Worm (Caenorhabditis elegans) whole organism, midembryonic: Measurements from ENCODE around the gene ipla-3.

Source experiments
- cog-1 ChIP-seq: sonication (generic microtip); optimal IDR thresholded peaks from 2 replicates; lab custom pipeline; 2016; ENCODE audit warnings: missing genetic modification characterization, missing compliant biosample characterization
- med-1 ChIP-seq: sonication (generic microtip); optimal IDR thresholded peaks from 2 replicates; lab custom pipeline; 2017; ENCODE audit warnings: missing genetic modification characterization, mild to moderate bottlenecking, missing compliant biosample characterization, antibody characterized with exemption, missing genetic modification reagents; ENCODE audit not compliant: insufficient read depth
- tab-1 ChIP-seq: fragments of 200-800 bp; sonication (Bioruptor generic); IDR thresholded peaks from 2 replicates; pipeline ENCODE4 v1.3.6; 2022; ENCODE audit warnings: missing genetic modification characterization, missing compliant biosample characterization
- ztf-23 ChIP-seq: fragments of 200-800 bp; sonication (Bioruptor generic); IDR thresholded peaks from 2 replicates; pipeline ENCODE4 v1.3.6; 2022; ENCODE audit warnings: missing genetic modification reagents, missing genetic modification characterization, missing compliant biosample characterization
- ztf-29 ChIP-seq: fragments of 200-800 bp; sonication (Bioruptor generic); IDR thresholded peaks from 2 replicates; pipeline ENCODE4 v1.3.6; 2022; ENCODE audit warnings: missing genetic modification reagents, missing genetic modification characterization, missing compliant biosample characterization

DNA sequence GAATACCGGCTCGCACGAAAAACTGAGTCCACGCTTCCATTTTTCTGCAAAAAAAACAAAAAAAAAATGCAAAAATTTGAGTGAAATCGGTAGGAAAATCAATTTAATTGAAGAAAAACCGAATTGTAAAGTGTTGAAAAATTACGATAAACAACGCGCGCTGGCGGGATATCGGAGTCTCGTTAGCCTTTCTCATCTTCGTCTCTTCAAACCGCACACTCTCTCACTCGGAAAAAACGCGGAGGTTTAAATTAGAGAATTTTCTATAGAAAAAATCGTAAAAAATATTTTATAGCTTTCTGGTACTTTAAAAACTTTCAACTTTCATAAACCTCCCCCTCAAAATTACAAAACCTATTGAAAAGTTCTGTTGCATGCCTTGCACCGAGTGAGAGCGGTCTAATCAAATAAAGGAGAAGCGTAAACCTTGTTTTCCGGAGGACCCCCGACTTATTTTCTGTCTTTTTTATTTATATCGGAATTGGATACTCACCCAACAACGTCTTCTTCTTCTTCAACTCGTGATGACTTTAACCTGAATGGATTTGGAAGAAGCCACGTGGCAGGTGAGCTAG lies 25.0 kb downstream of the ipla-3 start, which contains the start of the genes F53F8.5 and F53F8.6:
- TF ChIP-seq ztf-29 (GFP tag; lab: Robert Waterston, UW) (no peak), cog-1 (tag; lab: Kevin White, UChicago) (no peak), tab-1 (GFP tag; lab: Robert Waterston, UW) (no peak), ztf-23 (GFP tag; lab: Robert Waterston, UW) (no peak), med-1 (GFP tag; lab: Kevin White, UChicago) (no peak)
